1 fruit fly cellular context compared by ENCODE assay signal in genomic region chr3L:738523-739356, dm6.
TF ChIP-seq lines count a peak whose summit lies in the region.

No protein-coding gene starts in this region.

TF ChIP-seq in whole organism, embryonic, 481 proteins besides CTCF, POLR2A, EP300 and RAD21 (continued from another document):
- TF ChIP-seq onecut (GFP tag; IDR thresholded peaks at IDR 0.05; lab: Robert Waterston, UW) (peak; percentile 81), CG15601 (tag; optimal IDR thresholded peaks at IDR 0.05; lab: Kevin White, UChicago) (peak; percentile 94), Nf-YB (GFP tag; optimal IDR thresholded peaks at IDR 0.05; lab: Kevin White, UChicago) (peak; percentile 79), CG43689 (GFP tag; IDR thresholded peaks at IDR 0.05; lab: Robert Waterston, UW) (peak; percentile 74), CG12744 (GFP tag; optimal IDR thresholded peaks at IDR 0.05; lab: Kevin White, UChicago) (peak; percentile 15), Hr51 (GFP tag; optimal IDR thresholded peaks at IDR 0.05; lab: Kevin White, UChicago) (peak; percentile 42 to 92), ci (GFP tag; IDR thresholded peaks at IDR 0.05; lab: Robert Waterston, UW) (peak; percentile 95), CG9797 (GFP tag; optimal IDR thresholded peaks at IDR 0.05; lab: Kevin White, UChicago) (peak; percentile 17), CG16813 (GFP tag; IDR thresholded peaks at IDR 0.05; lab: Robert Waterston, UW; ENCODE audit: partially characterized antibody) (no peak), CG32532 (GFP tag; IDR thresholded peaks at IDR 0.05; lab: Robert Waterston, UW) (peak; percentile 91), Trl (optimal IDR thresholded peaks at IDR 0.05; lab: Kevin White, UChicago) (peak; percentile 75 to 90), Trl (GFP tag; optimal IDR thresholded peaks at IDR 0.05; lab: Kevin White, UChicago) (no peak), CG7963 (GFP tag; IDR thresholded peaks at IDR 0.05; lab: Robert Waterston, UW; ENCODE audit: partially characterized antibody) (no peak), eyg (GFP tag; optimal IDR thresholded peaks at IDR 0.05; lab: Kevin White, UChicago) (no peak), crp (GFP tag; optimal IDR thresholded peaks at IDR 0.05; lab: Kevin White, UChicago) (peak in 1 of 2 experiments; percentile 50), NfI (GFP tag; optimal IDR thresholded peaks at IDR 0.05; lab: Kevin White, UChicago) (peak; percentile 82), CG6813 (GFP tag; optimal IDR thresholded peaks at IDR 0.05; lab: Kevin White, UChicago) (peak; percentile 91), CG11560 (tag; IDR thresholded peaks at IDR 0.05; lab: Robert Waterston, UW) (peak; percentile 61), unc-4 (GFP tag; IDR thresholded peaks at IDR 0.05; lab: Robert Waterston, UW; ENCODE audit: partially characterized antibody) (no peak), hth (optimal IDR thresholded peaks at IDR 0.05; lab: Kevin White, UChicago) (no peak), dpn (GFP tag; optimal IDR thresholded peaks at IDR 0.05; lab: Kevin White, UChicago) (peak; percentile 67 to 90), Dbx (GFP tag; IDR thresholded peaks at IDR 0.05; lab: Robert Waterston, UW) (peak; percentile 86; the same call in 2 of the 3 replicates), Side (GFP tag; optimal IDR thresholded peaks at IDR 0.05; lab: Kevin White, UChicago) (peak; percentile 11), eve (GFP tag; optimal IDR thresholded peaks at IDR 0.05; lab: Kevin White, UChicago) (no peak), CG3838 (GFP tag; optimal IDR thresholded peaks at IDR 0.05; lab: Kevin White, UChicago) (peak; percentile 50), Elba2 (GFP tag; optimal IDR thresholded peaks at IDR 0.05; lab: Kevin White, UChicago) (peak; percentile 52), inv (GFP tag; IDR thresholded peaks at IDR 0.05; lab: Robert Waterston, UW; ENCODE audit: partially characterized antibody) (no peak), CG31365 (tag; optimal IDR thresholded peaks at IDR 0.05; lab: Kevin White, UChicago) (no peak), nerfin-1 (tag; optimal IDR thresholded peaks at IDR 0.05; lab: Kevin White, UChicago) (peak; percentile 89), CG16863 (GFP tag; optimal IDR thresholded peaks at IDR 0.05; lab: Kevin White, UChicago) (peak; percentile 48), CG8281 (tag; optimal IDR thresholded peaks at IDR 0.05; lab: Kevin White, UChicago) (peak; percentile 77), pnt (GFP tag; optimal IDR thresholded peaks at IDR 0.05; lab: Kevin White, UChicago) (peak; percentile 39), CG17328 (GFP tag; IDR thresholded peaks at IDR 0.05; lab: Robert Waterston, UW) (peak; percentile 95), CG8089 (GFP tag; optimal IDR thresholded peaks at IDR 0.05; lab: Kevin White, UChicago) (peak; percentile 55), sug (tag; optimal IDR thresholded peaks at IDR 0.05; lab: Kevin White, UChicago) (peak; percentile 80), maf-S (GFP tag; optimal IDR thresholded peaks at IDR 0.05; lab: Kevin White, UChicago) (peak; percentile 31), CG17361 (GFP tag; IDR thresholded peaks at IDR 0.05; lab: Robert Waterston, UW) (peak; percentile 95), CG10654 (GFP tag; optimal IDR thresholded peaks at IDR 0.05; lab: Kevin White, UChicago) (peak; percentile 89), crol (GFP tag; IDR thresholded peaks at IDR 0.05; lab: Robert Waterston, UW) (peak; percentile 31; the same call in 1 of the 2 replicates), CG10462 (GFP tag; optimal IDR thresholded peaks at IDR 0.05; lab: Kevin White, UChicago) (peak; percentile 85), ash1 (GFP tag; optimal IDR thresholded peaks at IDR 0.05; lab: Kevin White, UChicago) (no peak), Nf-YC (tag; optimal IDR thresholded peaks at IDR 0.05; lab: Kevin White, UChicago) (peak; percentile 72), CG11093 (GFP tag; IDR thresholded peaks at IDR 0.05; lab: Robert Waterston, UW) (peak; percentile 87), CG2712 (tag; optimal IDR thresholded peaks at IDR 0.05; lab: Kevin White, UChicago) (peak; percentile 96), CG18011 (GFP tag; optimal IDR thresholded peaks at IDR 0.05; lab: Kevin White, UChicago) (peak; percentile 43), scrt (GFP tag; optimal IDR thresholded peaks at IDR 0.05; lab: Kevin White, UChicago) (peak; percentile 81), CG10959 (GFP tag; IDR thresholded peaks at IDR 0.05; lab: Robert Waterston, UW) (peak; percentile 84), CHES-1-like (GFP tag; optimal IDR thresholded peaks at IDR 0.05; lab: Kevin White, UChicago) (peak; percentile 40), wdn (GFP tag; IDR thresholded peaks at IDR 0.05; lab: Robert Waterston, UW) (peak; percentile 71), chinmo (GFP tag; IDR thresholded peaks at IDR 0.05; lab: Robert Waterston, UW; ENCODE audit: partially characterized antibody) (no peak), Dip2 (GFP tag; IDR thresholded peaks at IDR 0.05; lab: Robert Waterston, UW) (no peak), CG7987 (GFP tag; optimal IDR thresholded peaks at IDR 0.05; lab: Kevin White, UChicago) (peak; percentile 56), CG6689 (GFP tag; IDR thresholded peaks at IDR 0.05; lab: Robert Waterston, UW) (peak; percentile 90), CG11504 (tag; optimal IDR thresholded peaks at IDR 0.05; lab: Kevin White, UChicago) (peak; percentile 94), Dref (GFP tag; IDR thresholded peaks at IDR 0.05; lab: Robert Waterston, UW) (no peak), HLH4C (GFP tag; IDR thresholded peaks at IDR 0.05; lab: Robert Waterston, UW; ENCODE audit: partially characterized antibody) (no peak), CG34422 (GFP tag; IDR thresholded peaks at IDR 0.05; lab: Robert Waterston, UW) (peak; percentile 94), Hsf (GFP tag; optimal IDR thresholded peaks at IDR 0.05; lab: Kevin White, UChicago) (peak; percentile 83), CG9609 (GFP tag; optimal IDR thresholded peaks at IDR 0.05; lab: Kevin White, UChicago) (peak; percentile 48), Dfd (GFP tag; optimal IDR thresholded peaks at IDR 0.05; lab: Kevin White, UChicago) (no peak), Doc3 (GFP tag; IDR thresholded peaks at IDR 0.05; lab: Robert Waterston, UW; ENCODE audit: partially characterized antibody) (no peak), kni (GFP tag; optimal IDR thresholded peaks at IDR 0.05; lab: Kevin White, UChicago) (peak; percentile 58), Spps (tag; optimal IDR thresholded peaks at IDR 0.05; lab: Kevin White, UChicago) (peak; percentile 90), CG11696 (GFP tag; IDR thresholded peaks at IDR 0.05; lab: Robert Waterston, UW) (peak; percentile 79), lbe (GFP tag; optimal IDR thresholded peaks at IDR 0.05; lab: Kevin White, UChicago) (peak; percentile 88), CG18476 (GFP tag; optimal IDR thresholded peaks at IDR 0.05; lab: Kevin White, UChicago) (peak; percentile 78), pfk (GFP tag; optimal IDR thresholded peaks at IDR 0.05; lab: Kevin White, UChicago) (no peak), CG7786 (GFP tag; optimal IDR thresholded peaks at IDR 0.05; lab: Kevin White, UChicago) (peak; percentile 46), CG17829 (tag; optimal IDR thresholded peaks at IDR 0.05; lab: Kevin White, UChicago) (peak; percentile 96), CG32772 (GFP tag; IDR thresholded peaks at IDR 0.05; lab: Robert Waterston, UW) (peak; percentile 92), bowl (GFP tag; IDR thresholded peaks at IDR 0.05; lab: Robert Waterston, UW) (peak; percentile 75), CG30020 (tag; optimal IDR thresholded peaks at IDR 0.05; lab: Kevin White, UChicago) (peak; percentile 75), nau (GFP tag; optimal IDR thresholded peaks at IDR 0.05; lab: Kevin White, UChicago) (peak; percentile 85), Pdp1 (GFP tag; optimal IDR thresholded peaks at IDR 0.05; lab: Kevin White, UChicago) (peak; percentile 66 to 75), CG13624 (GFP tag; optimal IDR thresholded peaks at IDR 0.05; lab: Kevin White, UChicago) (peak; percentile 48), CG4404 (GFP tag; IDR thresholded peaks at IDR 0.05; lab: Robert Waterston, UW) (peak; percentile 80), ab (GFP tag; optimal IDR thresholded peaks at IDR 0.05; lab: Kevin White, UChicago) (no peak), abd-A (tag; optimal IDR thresholded peaks at IDR 0.05; lab: Kevin White, UChicago) (no peak), phol (tag; optimal IDR thresholded peaks at IDR 0.05; lab: Kevin White, UChicago) (peak; percentile 94), Kr (GFP tag; optimal IDR thresholded peaks at IDR 0.05; lab: Kevin White, UChicago) (peak; percentile 42), CG4730 (GFP tag; IDR thresholded peaks at IDR 0.05; lab: Robert Waterston, UW) (peak; percentile 84), Rx (GFP tag; IDR thresholded peaks at IDR 0.05; lab: Robert Waterston, UW) (peak; percentile 75), Max (GFP tag; optimal IDR thresholded peaks at IDR 0.05; lab: Kevin White, UChicago) (peak; percentile 81), da (GFP tag; optimal IDR thresholded peaks at IDR 0.05; lab: Kevin White, UChicago) (no peak), ems (GFP tag; optimal IDR thresholded peaks at IDR 0.05; lab: Kevin White, UChicago) (peak; percentile 76), CG6272 (GFP tag; IDR thresholded peaks at IDR 0.05; lab: Robert Waterston, UW) (peak; percentile 80), CG14667 (GFP tag; IDR thresholded peaks at IDR 0.05; lab: Robert Waterston, UW) (peak; percentile 89), Lpt (GFP tag; optimal IDR thresholded peaks at IDR 0.05; lab: Kevin White, UChicago) (no peak), Vsx1 (GFP tag; optimal IDR thresholded peaks at IDR 0.05; lab: Kevin White, UChicago) (peak; percentile 83), D (optimal IDR thresholded peaks at IDR 0.05; lab: Kevin White, UChicago) (no peak), D (GFP tag; optimal IDR thresholded peaks at IDR 0.05; lab: Kevin White, UChicago) (peak; percentile 94), Fer3 (tag; optimal IDR thresholded peaks at IDR 0.05; lab: Kevin White, UChicago) (peak; percentile 85), CG9437 (GFP tag; optimal IDR thresholded peaks at IDR 0.05; lab: Kevin White, UChicago) (peak; percentile 81), dan (GFP tag; IDR thresholded peaks at IDR 0.05; lab: Robert Waterston, UW) (peak; percentile 58), Hmx (GFP tag; optimal IDR thresholded peaks at IDR 0.05; lab: Kevin White, UChicago) (peak; percentile 16), lola (GFP tag; optimal IDR thresholded peaks at IDR 0.05; lab: Kevin White, UChicago) (peak in 1 of 3 experiments; percentile 95), Ada2b (GFP tag; IDR thresholded peaks at IDR 0.05; lab: Robert Waterston, UW) (peak; percentile 90), disco-r (GFP tag; optimal IDR thresholded peaks at IDR 0.05; lab: Kevin White, UChicago) (no peak), B-H1 (GFP tag; IDR thresholded peaks at IDR 0.05; lab: Robert Waterston, UW) (peak; percentile 83), D19A (tag; optimal IDR thresholded peaks at IDR 0.05; lab: Kevin White, UChicago) (peak; percentile 78), CG18619 (GFP tag; optimal IDR thresholded peaks at IDR 0.05; lab: Kevin White, UChicago) (peak; percentile 86), H2.0 (GFP tag; IDR thresholded peaks at IDR 0.05; lab: Robert Waterston, UW) (peak; percentile 89), Antp (GFP tag; optimal IDR thresholded peaks at IDR 0.05; lab: Kevin White, UChicago) (peak; percentile 11), CG11085 (GFP tag; IDR thresholded peaks at IDR 0.05; lab: Robert Waterston, UW) (peak; percentile 76), bcd (GFP tag; optimal IDR thresholded peaks at IDR 0.05; lab: Kevin White, UChicago) (peak; percentile 92), kah (GFP tag; optimal IDR thresholded peaks at IDR 0.05; lab: Kevin White, UChicago) (peak; percentile 87), slp2 (GFP tag; optimal IDR thresholded peaks at IDR 0.05; lab: Kevin White, UChicago) (peak; percentile 22), Atf-2 (GFP tag; optimal IDR thresholded peaks at IDR 0.05; lab: Kevin White, UChicago) (peak; percentile 38), CG11695 (GFP tag; IDR thresholded peaks at IDR 0.05; lab: Robert Waterston, UW) (peak; percentile 91), CG42726 (GFP tag; IDR thresholded peaks at IDR 0.05; lab: Robert Waterston, UW; ENCODE audit: partially characterized antibody) (no peak), wor (GFP tag; IDR thresholded peaks at IDR 0.05; lab: Robert Waterston, UW) (peak; percentile 91), al (GFP tag; IDR thresholded peaks at IDR 0.05; lab: Robert Waterston, UW) (peak; percentile 76), CG3065 (GFP tag; optimal IDR thresholded peaks at IDR 0.05; lab: Kevin White, UChicago) (peak; percentile 85)
